Worm (Caenorhabditis elegans) whole organism, L4/young adult: Measurements from ENCODE around the gene Y69E1A.3.

Experiments used
- W03F9.2 ChIP-seq: fragments of 150-350 bp; optimal IDR thresholded peaks from 2 replicates; lab custom pipeline; 2014; ENCODE audit warnings: missing biosample characterization, missing genetic modification characterization
- dao-5 ChIP-seq: sonication (generic microtip); optimal IDR thresholded peaks from 2 replicates; lab custom pipeline; 2016; ENCODE audit warnings: missing genotype, missing genetic modification characterization, moderate library complexity, missing compliant biosample characterization
- him-1 ChIP-seq: sonication (generic microtip); optimal IDR thresholded peaks from 2 replicates; lab custom pipeline; 2016; ENCODE audit warnings: missing genotype, missing genetic modification reagents, missing genetic modification characterization, missing compliant biosample characterization

DNA sequence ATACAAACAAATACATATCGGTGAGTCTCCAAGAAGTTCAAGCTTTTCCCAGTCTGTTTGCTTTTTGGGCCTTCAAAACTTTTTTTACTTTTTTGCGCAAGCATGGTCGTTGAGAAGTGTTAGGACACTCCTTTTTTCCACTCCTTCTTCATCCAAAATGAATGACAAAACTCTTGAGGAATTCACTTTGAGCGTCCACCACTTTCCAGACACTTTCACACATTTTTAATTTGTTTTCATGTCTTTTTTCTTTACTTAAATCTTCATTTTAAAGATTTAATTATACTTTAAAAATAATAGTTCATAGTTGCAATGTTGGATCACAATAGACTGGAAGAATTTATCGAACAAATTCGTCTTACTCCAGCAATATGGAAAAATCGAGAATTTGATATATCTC lies 52.2 kb downstream of the Y69E1A.3 start, which contains the start of gene F13H10.1:
- TF ChIP-seq dao-5 (no peak), him-1 (tag; lab: Kevin White, UChicago) (no peak), W03F9.2 (tag; lab: Kevin White, UChicago) (no peak)
